Worm (Caenorhabditis elegans) whole organism, L4 larva: ENCODE data around the gene str-19.
"Not testable (repeated sequence)": the region's sequence is repeated elsewhere in the genome, so short reads cannot be mapped to it uniquely, and the experiment has no call there.

Experiments used
- D1046.2 ChIP-seq: fragments of 200-800 bp; sonication (Bioruptor generic); IDR thresholded peaks from 2 replicates; pipeline ENCODE4 v1.3.6; 2022; ENCODE audit warnings: missing genetic modification characterization, missing compliant biosample characterization
- F26F4.8 ChIP-seq: fragments of 200-800 bp; sonication (Bioruptor generic); conservative IDR thresholded peaks from 2 replicates; pipeline ENCODE4 v1.3.6; 2022; ENCODE audit warnings: missing genetic modification characterization, missing compliant biosample characterization
- F37D6.2 ChIP-seq: sonication (generic microtip); optimal IDR thresholded peaks from 2 replicates; lab custom pipeline; 2016; ENCODE audit warnings: mild to moderate bottlenecking, missing genetic modification characterization, missing compliant biosample characterization
- T26A8.4 ChIP-seq: fragments of 200-800 bp; sonication (Bioruptor generic); IDR thresholded peaks from 2 replicates; pipeline ENCODE4 v1.3.6; 2022; ENCODE audit warnings: missing genetic modification characterization, missing compliant biosample characterization
- Y105C5A.15 ChIP-seq: fragments of 200-800 bp; sonication (Bioruptor generic); IDR thresholded peaks from 2 replicates; pipeline ENCODE4 v1.3.6; 2022; ENCODE audit warnings: missing genetic modification characterization, missing compliant biosample characterization
- Y5F2A.4 ChIP-seq: fragments of 200-800 bp; sonication (Bioruptor generic); optimal IDR thresholded peaks from 2 replicates; lab custom pipeline; 2018; ENCODE audit warnings: mild to moderate bottlenecking, missing genetic modification characterization, missing compliant biosample characterization
- Y75B8A.6 ChIP-seq: fragments of 200-800 bp; sonication (Bioruptor generic); IDR thresholded peaks from 2 replicates; pipeline ENCODE4 v1.3.6; 2022; ENCODE audit warnings: missing genetic modification reagents, missing genetic modification characterization, missing compliant biosample characterization
- aha-1 ChIP-seq: fragments of 150-350 bp; peaks from one replicate; lab custom pipeline; 2014; ENCODE audit warnings: missing biosample characterization, missing genetic modification characterization
- ceh-28 ChIP-seq: fragments of 150-350 bp; optimal IDR thresholded peaks from 2 replicates; lab custom pipeline; 2014; ENCODE audit warnings: missing biosample characterization, missing genetic modification reagents, missing genetic modification characterization
- ceh-82 ChIP-seq: sonication (generic microtip); optimal IDR thresholded peaks from 2 replicates; lab custom pipeline; 2017; ENCODE audit warnings: missing biosample characterization, missing genetic modification characterization
- ctbp-1 ChIP-seq: fragments of 200-800 bp; sonication (Bioruptor generic); IDR thresholded peaks from 2 replicates; pipeline ENCODE4 v1.3.6; 2022; ENCODE audit warnings: missing genetic modification reagents, missing genetic modification characterization, missing compliant biosample characterization
- daf-12 ChIP-seq: fragments of 150-350 bp; optimal IDR thresholded peaks from 2 replicates; lab custom pipeline; 2014; ENCODE audit warnings: missing biosample characterization, missing genetic modification reagents, missing genetic modification characterization
- daf-16 ChIP-seq, 3 experiments: sonication (generic microtip); optimal IDR thresholded peaks; 2 replicates each; lab custom pipeline; 2016 to 2017; ENCODE audit warnings: missing genetic modification characterization in 3 of 3, missing genetic modification reagents in 3 of 3, mild to moderate bottlenecking in 2 of 3, missing compliant biosample characterization in 2 of 3, missing biosample characterization in 1 of 3, moderate library complexity in 1 of 3
- daf-19 ChIP-seq: fragments of 200-800 bp; sonication (Bioruptor generic); conservative IDR thresholded peaks from 2 replicates; pipeline ENCODE4 v1.3.6; 2022; ENCODE audit warnings: missing genetic modification characterization, missing compliant biosample characterization
- dmd-9 ChIP-seq: fragments of 200-800 bp; sonication (Bioruptor generic); IDR thresholded peaks from 2 replicates; pipeline ENCODE4 v1.3.6; 2022; ENCODE audit warnings: missing genetic modification reagents, missing genetic modification characterization, missing compliant biosample characterization
- dve-1 ChIP-seq: sonication (generic microtip); optimal IDR thresholded peaks from 2 replicates; lab custom pipeline; 2017; ENCODE audit warnings: antibody characterized with exemption, mild to moderate bottlenecking, missing genetic modification characterization, missing compliant biosample characterization; ENCODE audit not compliant: insufficient read depth
- fkh-10 ChIP-seq: fragments of 150-350 bp; optimal IDR thresholded peaks from 2 replicates; lab custom pipeline; 2014; ENCODE audit warnings: missing biosample characterization, missing genetic modification reagents, missing genetic modification characterization
- hlh-11 ChIP-seq: fragments of 200-800 bp; sonication (Bioruptor generic); optimal IDR thresholded peaks from 2 replicates; lab custom pipeline; 2018; ENCODE audit warnings: mild to moderate bottlenecking, missing genetic modification characterization, missing compliant biosample characterization
- hlh-30 ChIP-seq: sonication (generic microtip); optimal IDR thresholded peaks from 2 replicates; lab custom pipeline; 2017; ENCODE audit warnings: antibody characterized with exemption, mild to moderate bottlenecking, missing genetic modification characterization, missing compliant biosample characterization; ENCODE audit not compliant: insufficient read depth
- jun-1 ChIP-seq: fragments of 150-350 bp; optimal IDR thresholded peaks from 2 replicates; lab custom pipeline; 2014; ENCODE audit warnings: missing biosample characterization, missing genetic modification reagents, missing genetic modification characterization
- lim-7 ChIP-seq: fragments of 200-800 bp; sonication (Bioruptor generic); IDR thresholded peaks from 2 replicates; pipeline ENCODE4 v1.3.6; 2022; ENCODE audit warnings: missing genetic modification characterization, missing compliant biosample characterization
- lin-13 ChIP-seq: fragments of 150-350 bp; optimal IDR thresholded peaks from 2 replicates; lab custom pipeline; 2014; ENCODE audit warnings: missing biosample characterization, missing genetic modification reagents, missing genetic modification characterization
- madf-9 ChIP-seq: fragments of 200-800 bp; sonication (Bioruptor generic); conservative IDR thresholded peaks from 2 replicates; pipeline ENCODE4 v1.3.6; 2022; ENCODE audit warnings: missing genetic modification reagents, missing genetic modification characterization, missing compliant biosample characterization
- mdl-1 ChIP-seq, 2 experiments: fragments of 150-350 bp in 1 of 2; sonication (generic microtip) in 1 of 2; optimal IDR thresholded peaks; 2 replicates each; lab custom pipeline; 2014 to 2017; ENCODE audit warnings: missing biosample characterization in 2 of 2, missing genetic modification characterization in 2 of 2
- mdt-29 ChIP-seq: fragments of 200-800 bp; sonication (Bioruptor generic); IDR thresholded peaks from 2 replicates; pipeline ENCODE4 v1.3.6; 2022; ENCODE audit warnings: missing genetic modification reagents, missing genetic modification characterization, missing compliant biosample characterization
- mxl-2 ChIP-seq: fragments of 200-800 bp; sonication (Bioruptor generic); conservative IDR thresholded peaks from 2 replicates; pipeline ENCODE4 v1.3.6; 2022; ENCODE audit warnings: missing genetic modification reagents, missing genetic modification characterization, missing compliant biosample characterization
- nhr-102 ChIP-seq: sonication (generic microtip); optimal IDR thresholded peaks from 2 replicates; lab custom pipeline; 2016; ENCODE audit warnings: mild to moderate bottlenecking, missing genetic modification characterization, moderate library complexity, missing compliant biosample characterization
- nhr-28 ChIP-seq: fragments of 150-350 bp; optimal IDR thresholded peaks from 2 replicates; lab custom pipeline; 2014; ENCODE audit warnings: missing biosample characterization, missing genetic modification characterization
- nhr-48 ChIP-seq: sonication (generic microtip); optimal IDR thresholded peaks from 2 replicates; lab custom pipeline; 2016; ENCODE audit warnings: mild to moderate bottlenecking, missing genetic modification characterization, missing compliant biosample characterization
- nhr-6 ChIP-seq: fragments of 150-350 bp; optimal IDR thresholded peaks from 2 replicates; lab custom pipeline; 2014; ENCODE audit warnings: missing biosample characterization, missing genetic modification characterization
- nhr-76 ChIP-seq: fragments of 150-350 bp; optimal IDR thresholded peaks from 2 replicates; lab custom pipeline; 2014; ENCODE audit warnings: missing biosample characterization, missing genetic modification characterization
- pqm-1 ChIP-seq: sonication (generic microtip); optimal IDR thresholded peaks from 2 replicates; lab custom pipeline; 2017; ENCODE audit warnings: missing biosample characterization, missing genetic modification characterization
- saeg-2 ChIP-seq: fragments of 200-800 bp; sonication (Bioruptor generic); IDR thresholded peaks from 2 replicates; pipeline ENCODE4 v1.3.6; 2022; ENCODE audit warnings: missing genetic modification reagents, missing genetic modification characterization, missing compliant biosample characterization
- tag-97 ChIP-seq: fragments of 200-800 bp; sonication (Bioruptor generic); IDR thresholded peaks from 2 replicates; pipeline ENCODE4 v1.3.6; 2022; ENCODE audit warnings: missing genetic modification characterization, missing compliant biosample characterization
- unc-39 ChIP-seq: sonication (generic microtip); optimal IDR thresholded peaks from 2 replicates; lab custom pipeline; 2017; ENCODE audit warnings: missing biosample characterization, missing genetic modification characterization
- zag-1 ChIP-seq: fragments of 150-350 bp; optimal IDR thresholded peaks from 2 replicates; lab custom pipeline; 2014; ENCODE audit warnings: missing biosample characterization, missing genetic modification characterization
- ztf-11 ChIP-seq: fragments of 150-350 bp; optimal IDR thresholded peaks from 2 replicates; lab custom pipeline; 2014; ENCODE audit warnings: missing biosample characterization, missing genetic modification characterization
- ztf-7 ChIP-seq: fragments of 150-350 bp; optimal IDR thresholded peaks from 2 replicates; lab custom pipeline; 2014; ENCODE audit warnings: missing biosample characterization, missing genetic modification characterization

str-19 gene

DNA sequence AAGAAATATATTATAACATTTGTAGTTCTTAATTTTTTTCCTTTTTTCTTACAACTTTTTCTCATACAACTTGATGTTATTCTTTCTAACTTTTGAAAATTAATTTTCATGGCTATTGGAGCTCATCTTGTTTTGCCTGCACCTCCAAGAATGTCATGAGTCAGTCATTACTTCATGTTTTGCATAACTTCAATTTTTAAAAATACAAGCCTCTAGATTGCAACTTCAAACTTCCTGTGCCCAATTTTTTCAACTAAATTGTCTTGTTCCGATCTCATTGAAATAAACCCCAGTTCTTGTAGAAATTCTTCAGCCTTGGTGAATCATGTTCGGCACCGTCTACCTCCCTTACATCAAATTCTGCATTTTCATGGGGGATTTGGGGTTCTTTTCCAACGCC lies 14.2 kb upstream of the str-19 start, which contains the start of gene str-9:
TSS of gene str-9 (plus strand) at position 301 of the 400 bp plus-strand sequence.
- TF ChIP-seq Y105C5A.15 (GFP tag; lab: Robert Waterston, UW) (no peak), ceh-82 (no peak), ceh-28 (no peak)

DNA sequence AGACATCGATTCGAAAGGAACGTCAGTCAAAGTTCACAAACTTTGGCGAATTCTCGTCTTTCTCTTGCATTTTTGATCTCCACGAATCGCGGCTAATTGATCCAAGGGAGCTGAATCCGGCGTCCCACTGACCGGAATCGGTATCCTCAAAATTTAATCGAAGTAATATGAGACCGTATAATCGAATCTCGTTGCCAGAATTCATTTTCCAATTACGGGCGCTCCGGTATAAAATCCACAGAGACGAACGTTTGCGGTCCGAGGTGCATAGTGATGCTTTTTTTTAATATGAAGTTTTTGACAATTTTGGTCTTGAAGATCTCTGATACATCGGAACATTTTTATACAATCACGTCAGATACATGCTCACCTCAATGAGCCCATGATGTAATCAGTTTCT lies 13.4 kb upstream of the str-19 start:
- TF ChIP-seq hlh-30 (tag; lab: Kevin White, UChicago): no peak
- no peak for TF ChIP-seq mxl-2 (GFP tag; lab: Robert Waterston, UW)
- TF ChIP-seq aha-1 (tag; lab: Kevin White, UChicago): peak; percentile 92

DNA sequence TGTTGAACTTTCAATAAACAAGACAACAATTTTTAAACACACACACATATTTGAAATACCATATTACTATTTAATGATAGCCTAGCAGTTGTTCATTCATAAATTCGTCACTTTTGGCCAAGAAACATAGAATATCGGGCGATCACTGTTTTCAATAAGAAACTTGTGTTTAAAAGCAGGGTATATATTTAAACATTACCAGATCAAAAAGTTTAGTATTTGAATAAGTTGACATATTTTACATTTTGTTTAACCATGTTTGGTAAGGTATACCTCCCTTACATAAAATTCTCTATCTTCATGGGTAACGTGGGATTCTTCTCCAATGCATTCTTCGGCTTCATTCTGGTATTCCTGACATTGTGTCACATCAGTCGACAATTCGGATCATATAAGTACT lies 10.5 kb upstream of the str-19 start, which contains the start of gene str-8:
TSS of gene str-8 (plus strand) at position 301 of the 400 bp plus-strand sequence.
- not testable (repeated sequence) for TF ChIP-seq ztf-11 (tag; lab: Kevin White, UChicago); nhr-76; zag-1 (tag; lab: Kevin White, UChicago)
- TF ChIP-seq, all 104 proteins: peak for 0; not testable (repeated sequence) for 104

DNA sequence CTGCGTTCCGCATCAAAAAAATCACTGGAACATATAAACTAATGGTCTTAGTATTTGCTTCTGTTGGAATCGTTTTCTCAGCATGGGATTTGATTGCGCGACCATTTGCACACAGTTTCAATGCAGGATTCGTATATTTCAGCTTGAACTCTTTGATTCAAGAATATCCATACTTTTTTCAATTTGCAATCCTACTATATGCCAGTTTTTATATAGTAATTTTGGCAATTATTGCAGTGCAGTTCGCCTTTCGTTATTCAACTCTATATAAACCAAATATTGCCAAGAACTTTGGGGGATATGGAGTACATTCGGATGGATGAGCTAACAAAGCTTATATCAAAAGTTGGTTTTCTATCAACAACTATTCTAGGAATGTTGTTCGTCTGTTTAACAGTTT lies 8.7 kb upstream of the str-19 start, which contains the start of gene str-5:
TSS of gene str-5 (plus strand) at position 301 of the 400 bp plus-strand sequence.
- TF ChIP-seq Y75B8A.6; nhr-28; hlh-11 (tag; lab: Kevin White, UChicago): not testable (repeated sequence)

DNA sequence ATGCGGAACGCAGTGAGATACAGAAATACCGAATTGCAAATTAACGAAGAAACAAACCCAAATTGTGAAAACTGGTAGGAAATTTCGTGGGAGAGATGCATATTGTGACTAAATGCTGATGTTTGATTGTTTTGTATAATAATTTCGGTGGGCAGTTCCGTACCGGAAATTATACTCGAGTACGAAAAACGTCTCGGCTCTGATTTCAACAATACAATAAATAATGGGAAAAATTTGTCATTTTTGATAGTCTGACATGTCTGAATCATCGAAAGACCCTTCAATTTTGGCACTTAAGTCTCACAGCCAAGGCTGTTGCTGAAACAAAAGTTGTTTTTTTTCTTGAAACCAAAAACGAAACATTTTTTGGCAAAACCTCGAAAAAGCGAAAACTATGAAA lies 7.8 kb upstream of the str-19 start, which contains the start of gene str-43:
TSS of gene str-43 (minus strand) at position 101 of the 400 bp plus-strand sequence.
- TF ChIP-seq F37D6.2 (no peak), pqm-1 (tag; lab: Kevin White, UChicago) (no peak), ztf-11 (tag; lab: Kevin White, UChicago) (no peak), lim-7 (GFP tag; lab: Robert Waterston, UW) (no peak), Y105C5A.15 (GFP tag; lab: Robert Waterston, UW) (no peak), nhr-48 (tag; lab: Kevin White, UChicago) (no peak), jun-1 (tag; lab: Kevin White, UChicago) (no peak), daf-19 (GFP tag; lab: Robert Waterston, UW) (no peak), Y5F2A.4 (GFP tag; lab: Kevin White, UChicago) (no peak), T26A8.4 (GFP tag; lab: Robert Waterston, UW) (no peak), dve-1 (tag; lab: Kevin White, UChicago) (no peak)
- TF ChIP-seq, all 104 proteins: peak for 0

DNA sequence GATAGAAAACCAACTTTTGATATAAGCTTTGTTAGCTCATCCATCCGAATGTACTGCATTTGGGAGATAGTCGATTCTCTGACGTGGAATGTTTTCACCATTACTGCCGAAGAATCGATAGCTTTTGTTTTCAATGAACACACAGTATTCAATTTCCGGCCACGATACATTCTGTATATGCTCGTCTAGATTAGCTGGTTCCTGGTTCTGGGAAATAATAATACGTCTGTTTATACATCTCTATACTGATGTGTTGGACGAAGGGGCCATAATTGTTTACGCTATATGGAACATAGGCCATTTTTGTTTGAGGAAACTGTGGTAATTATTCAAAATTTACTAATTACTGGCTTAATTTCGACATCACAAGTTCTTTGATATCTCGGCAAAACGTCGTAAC lies 5.9 kb upstream of the str-19 start, which contains the start of gene str-6:
TSS of gene str-6 (minus strand) at position 101 of the 400 bp plus-strand sequence.
- TF ChIP-seq madf-9 (GFP tag; lab: Robert Waterston, UW) (no peak), mdl-1 (tag; optimal IDR thresholded peaks at IDR 0.05; lab: Kevin White, UChicago) (no peak), nhr-102 (tag; lab: Kevin White, UChicago) (no peak), unc-39 (no peak), tag-97 (no peak), ztf-7 (tag; lab: Kevin White, UChicago) (no peak), lin-13 (GFP tag; lab: Kevin White, UChicago) (no peak), daf-12 (tag; lab: Kevin White, UChicago) (no peak), mxl-2 (GFP tag; lab: Robert Waterston, UW) (no peak), daf-16 (GFP tag; optimal IDR thresholded peaks at IDR 0.05; lab: Kevin White, UChicago) (no peak), daf-16 (tag; optimal IDR thresholded peaks at IDR 0.05; lab: Kevin White, UChicago) (no peak), F26F4.8 (GFP tag; lab: Robert Waterston, UW) (no peak), fkh-10 (no peak), mdt-29 (GFP tag; lab: Robert Waterston, UW) (no peak), D1046.2 (GFP tag; lab: Robert Waterston, UW) (no peak), pqm-1 (tag; lab: Kevin White, UChicago) (no peak), saeg-2 (GFP tag; lab: Robert Waterston, UW) (no peak), ceh-28 (no peak), ctbp-1 (GFP tag; lab: Robert Waterston, UW) (no peak), nhr-6 (tag; lab: Kevin White, UChicago) (no peak), dmd-9 (no peak)
- TF ChIP-seq, all 104 proteins: peak for 0
